Fruit fly (Drosophila melanogaster) whole organism, larva: ENCODE data around the gene ens.

Experiments
- noc ChIP-seq: fragments of 200-800 bp; sonication (Bioruptor generic); optimal IDR thresholded peaks from 3 replicates; lab custom pipeline; 2019; ENCODE audit warnings: missing biosample characterization, mild to moderate bottlenecking, missing genetic modification characterization, moderate library complexity

The ens gene

dm6 chr3L:4133724-4134678, at the start of gene ens:
Gene ens (minus strand): TSS chr3L:4134550.
- TF ChIP-seq noc (tag; lab: Kevin White, UChicago) = no peak

dm6 chr3L:4177981-4178562, 43.7 kb upstream of the ens start, which contains the start of gene Teh4:
Gene Teh4 (minus strand): TSS chr3L:4178270.
- no peak for TF ChIP-seq noc (tag; lab: Kevin White, UChicago)

- TF ChIP-seq noc (tag; lab: Kevin White, UChicago) = no peak
Observed at dm6 chr3L:4173584-4173983, 39.2 kb upstream of the ens start, which contains the start of gene CG18675. Gene CG18675 (plus strand): TSS chr3L:4173884.

- TF ChIP-seq noc (tag; lab: Kevin White, UChicago) = peak; percentile 39
Observed at dm6 chr3L:4169957-4170651, 35.8 kb upstream of the ens start, which contains the start of gene Ero1L. Gene Ero1L (plus strand): TSS chr3L:4170404.

dm6 chr3L:4167353-4167842, 33.0 kb upstream of the ens start, which contains the start of gene mas:
Gene mas (minus strand): TSS chr3L:4167464.
- no peak for TF ChIP-seq noc (tag; lab: Kevin White, UChicago)

- no peak for TF ChIP-seq noc (tag; lab: Kevin White, UChicago)
Observed at dm6 chr3L:4160926-4161325, 26.6 kb upstream of the ens start, which contains the start of gene nab. Gene nab (minus strand): TSS chr3L:4160932.

dm6 chr3L:4159264-4159663, 24.9 kb upstream of the ens start:
- no peak for TF ChIP-seq noc (tag; lab: Kevin White, UChicago)

- no peak for TF ChIP-seq noc (tag; lab: Kevin White, UChicago)
Observed at dm6 chr3L:4158361-4158760, 24.0 kb upstream of the ens start.

dm6 chr3L:4157852-4158251, 23.5 kb upstream of the ens start:
- TF ChIP-seq noc (tag; lab: Kevin White, UChicago) = no peak

dm6 chr3L:4148406-4148975, 14.1 kb upstream of the ens start, which contains the start of gene CG1299:
Gene CG1299 (plus strand): TSS chr3L:4148696.
- TF ChIP-seq noc (tag; lab: Kevin White, UChicago) = no peak

dm6 chr3L:4145229-4145628, 10.9 kb upstream of the ens start:
- no peak for TF ChIP-seq noc (tag; lab: Kevin White, UChicago)

dm6 chr3L:4142064-4142463, 7.7 kb upstream of the ens start, which contains the start of gene CG32260:
Gene CG32260 (plus strand): TSS chr3L:4142364.
- no peak for TF ChIP-seq noc (tag; lab: Kevin White, UChicago)

dm6 chr3L:4141167-4141566, 6.8 kb upstream of the ens start, which contains the start of gene Akh:
Gene Akh (plus strand): TSS chr3L:4141467.
- TF ChIP-seq noc (tag; lab: Kevin White, UChicago) = no peak

dm6 chr3L:4138804-4139521, 4.6 kb upstream of the ens start, which contains the start of the genes Rop and Ras64B:
Gene Rop (minus strand): TSS chr3L:4138996.
Gene Ras64B (plus strand): TSS chr3L:4139076.
- TF ChIP-seq noc (tag; lab: Kevin White, UChicago) = peak; percentile 27
